Worm (Caenorhabditis elegans) whole organism, L2 larva: Measurements from ENCODE around the gene catp-6.
A peak's percentile ranks its signal among the peaks of the same experiment; 100 is the strongest.
"Not testable (repeated sequence)": the region's sequence is repeated elsewhere in the genome, so short reads cannot be mapped to it uniquely, and the experiment has no call there.

Source experiments
- C34F6.9 ChIP-seq: fragments of 150-350 bp; optimal IDR thresholded peaks from 2 replicates; lab custom pipeline; 2014; ENCODE audit warnings: missing biosample characterization, missing genetic modification characterization
- F13H6.1 ChIP-seq: sonication (generic microtip); optimal IDR thresholded peaks from 2 replicates; lab custom pipeline; 2016; ENCODE audit warnings: missing genetic modification characterization, missing compliant biosample characterization
- R02D3.7 ChIP-seq: fragments of 150-350 bp; optimal IDR thresholded peaks from 2 replicates; lab custom pipeline; 2014; ENCODE audit warnings: missing biosample characterization, missing genetic modification characterization
- Y55F3AM.14 ChIP-seq: fragments of 200-800 bp; sonication (Bioruptor generic); optimal IDR thresholded peaks from 2 replicates; lab custom pipeline; 2018; ENCODE audit warnings: mild to moderate bottlenecking, missing genetic modification characterization, missing compliant biosample characterization
- alr-1 ChIP-seq: fragments of 150-350 bp; optimal IDR thresholded peaks from 2 replicates; lab custom pipeline; 2014; ENCODE audit warnings: missing biosample characterization, missing genetic modification characterization
- aly-2 ChIP-seq: fragments of 150-350 bp; optimal IDR thresholded peaks from 2 replicates; lab custom pipeline; 2014; ENCODE audit warnings: missing biosample characterization, missing genetic modification characterization
- ama-1 ChIP-seq: fragments of 150-350 bp; optimal IDR thresholded peaks from 2 replicates; lab custom pipeline; 2018; ENCODE audit warnings: inconsistent platforms
- ceh-16 ChIP-seq: fragments of 150-350 bp; optimal IDR thresholded peaks from 2 replicates; lab custom pipeline; 2014; ENCODE audit warnings: missing biosample characterization, missing genetic modification characterization
- crh-2 ChIP-seq: sonication (generic microtip); optimal IDR thresholded peaks from 2 replicates; lab custom pipeline; 2017; ENCODE audit warnings: missing biosample characterization, missing genetic modification characterization
- dmd-4 ChIP-seq: sonication (generic microtip); optimal IDR thresholded peaks from 2 replicates; lab custom pipeline; 2017; ENCODE audit warnings: missing biosample characterization, missing genetic modification characterization
- egl-27 ChIP-seq: sonication (generic microtip); optimal IDR thresholded peaks from 3 replicates; lab custom pipeline; 2017; ENCODE audit warnings: missing biosample characterization, missing genetic modification reagents, missing genetic modification characterization
- elt-1 ChIP-seq: fragments of 150-350 bp; optimal IDR thresholded peaks from 2 replicates; lab custom pipeline; 2014; ENCODE audit warnings: missing biosample characterization, missing genetic modification characterization
- elt-3 ChIP-seq: sonication (generic microtip); optimal IDR thresholded peaks from 2 replicates; lab custom pipeline; 2017; ENCODE audit warnings: missing biosample characterization, missing genetic modification characterization
- fos-1 ChIP-seq: fragments of 150-350 bp; optimal IDR thresholded peaks from 2 replicates; lab custom pipeline; 2014; ENCODE audit warnings: missing biosample characterization, missing genetic modification characterization
- gmeb-1 ChIP-seq: fragments of 150-350 bp; optimal IDR thresholded peaks from 2 replicates; lab custom pipeline; 2014; ENCODE audit warnings: missing biosample characterization, missing genetic modification characterization
- lin-13 ChIP-seq: fragments of 150-350 bp; optimal IDR thresholded peaks from 2 replicates; lab custom pipeline; 2014; ENCODE audit warnings: missing biosample characterization, missing genetic modification reagents, missing genetic modification characterization
- lin-39 ChIP-seq: fragments of 150-350 bp; optimal IDR thresholded peaks from 2 replicates; lab custom pipeline; 2014; ENCODE audit warnings: missing biosample characterization, missing genetic modification reagents, missing genetic modification characterization
- mab-5 ChIP-seq: fragments of 150-350 bp; optimal IDR thresholded peaks from 2 replicates; lab custom pipeline; 2014; ENCODE audit warnings: missing biosample characterization, missing genetic modification characterization
- nhr-11 ChIP-seq: fragments of 150-350 bp; optimal IDR thresholded peaks from 2 replicates; lab custom pipeline; 2014; ENCODE audit warnings: missing biosample characterization, missing genetic modification characterization
- nhr-12 ChIP-seq: fragments of 150-350 bp; optimal IDR thresholded peaks from 2 replicates; lab custom pipeline; 2014; ENCODE audit warnings: missing biosample characterization, missing genetic modification characterization
- nhr-129 ChIP-seq: fragments of 150-350 bp; optimal IDR thresholded peaks from 2 replicates; lab custom pipeline; 2014; ENCODE audit warnings: missing biosample characterization, missing genetic modification characterization
- nhr-21 ChIP-seq: fragments of 150-350 bp; optimal IDR thresholded peaks from 2 replicates; lab custom pipeline; 2014; ENCODE audit warnings: missing biosample characterization, missing genetic modification characterization
- nhr-23 ChIP-seq: fragments of 150-350 bp; optimal IDR thresholded peaks from 2 replicates; lab custom pipeline; 2014; ENCODE audit warnings: missing biosample characterization, missing genetic modification reagents, missing genetic modification characterization
- nhr-25 ChIP-seq: fragments of 150-350 bp; sonication (generic microtip); optimal IDR thresholded peaks from 3 replicates; lab custom pipeline; 2014; ENCODE audit warnings: missing biosample characterization, missing genetic modification characterization
- nhr-6 ChIP-seq: fragments of 150-350 bp; optimal IDR thresholded peaks from 2 replicates; lab custom pipeline; 2014; ENCODE audit warnings: missing biosample characterization, missing genetic modification characterization
- nhr-77 ChIP-seq: fragments of 150-350 bp; optimal IDR thresholded peaks from 2 replicates; lab custom pipeline; 2014; ENCODE audit warnings: missing biosample characterization, missing genetic modification characterization
- peb-1 ChIP-seq: fragments of 150-350 bp; optimal IDR thresholded peaks from 2 replicates; lab custom pipeline; 2014; ENCODE audit warnings: missing biosample characterization, missing genetic modification characterization
- sem-4 ChIP-seq: fragments of 150-350 bp; optimal IDR thresholded peaks from 2 replicates; lab custom pipeline; 2014; ENCODE audit warnings: missing biosample characterization, missing genetic modification reagents, missing genetic modification characterization
- skn-1 ChIP-seq: sonication (generic microtip); optimal IDR thresholded peaks from 2 replicates; lab custom pipeline; 2017; ENCODE audit warnings: missing biosample characterization, missing genetic modification characterization
- sma-3 ChIP-seq: sonication (generic microtip); optimal IDR thresholded peaks from 2 replicates; lab custom pipeline; 2016; ENCODE audit warnings: missing genetic modification reagents, missing genetic modification characterization, missing compliant biosample characterization
- sma-9 ChIP-seq, 2 experiments: fragments of 150-350 bp in 1 of 2; sonication (generic microtip) in 1 of 2; optimal IDR thresholded peaks; 2 replicates each; lab custom pipeline; 2014 to 2016; ENCODE audit warnings: missing genetic modification characterization in 2 of 2, mild to moderate bottlenecking in 1 of 2, missing biosample characterization in 1 of 2, missing compliant biosample characterization in 1 of 2, missing genetic modification reagents in 1 of 2, moderate library complexity in 1 of 2
- snpc-4 ChIP-seq: fragments of 150-350 bp; optimal IDR thresholded peaks from 2 replicates; lab custom pipeline; 2014; ENCODE audit warnings: missing biosample characterization, missing genetic modification characterization
- unc-39 ChIP-seq: fragments of 150-350 bp; optimal IDR thresholded peaks from 2 replicates; lab custom pipeline; 2014; ENCODE audit warnings: missing biosample characterization, missing genetic modification characterization
- unc-62 ChIP-seq: fragments of 150-350 bp; optimal IDR thresholded peaks from 2 replicates; lab custom pipeline; 2014; ENCODE audit warnings: missing biosample characterization, missing genetic modification reagents, missing genetic modification characterization
- ztf-1 ChIP-seq: fragments of 200-800 bp; sonication (Bioruptor generic); conservative IDR thresholded peaks from 2 replicates; pipeline ENCODE4 v1.3.6; 2022; ENCODE audit warnings: missing genetic modification characterization, missing compliant biosample characterization
- ztf-11 ChIP-seq: sonication (generic microtip); optimal IDR thresholded peaks from 2 replicates; lab custom pipeline; 2017; ENCODE audit warnings: missing biosample characterization, missing genetic modification characterization
- ztf-4 ChIP-seq: fragments of 150-350 bp; optimal IDR thresholded peaks from 2 replicates; lab custom pipeline; 2014; ENCODE audit warnings: missing biosample characterization, missing genetic modification characterization

Gene catp-6

ce11 chrIV:9837349-9837748 lies 13.0 kb upstream of the catp-6 start, which contains the start of gene msp-10:
Gene msp-10, plus strand, starts transcription at chrIV:9837649.
- TF ChIP-seq aly-2; skn-1 (tag; lab: Kevin White, UChicago); C34F6.9 (tag; lab: Kevin White, UChicago): not testable (repeated sequence)

- no peak for TF ChIP-seq dmd-4 (tag; lab: Kevin White, UChicago)
- no peak for TF ChIP-seq ztf-11
- TF ChIP-seq skn-1 (tag; lab: Kevin White, UChicago): no peak
- no peak for TF ChIP-seq egl-27
- TF ChIP-seq lin-39 (tag; lab: Kevin White, UChicago): no peak
- TF ChIP-seq snpc-4 (tag; lab: Kevin White, UChicago): no peak
- TF ChIP-seq elt-3 (tag; lab: Kevin White, UChicago): no peak
- TF ChIP-seq unc-39 (tag; lab: Kevin White, UChicago): no peak
- TF ChIP-seq sma-3: no peak
- no peak for TF ChIP-seq alr-1 (tag; lab: Kevin White, UChicago)
- TF ChIP-seq nhr-25 (tag; lab: Kevin White, UChicago): no peak
- no peak for TF ChIP-seq nhr-11 (tag; lab: Kevin White, UChicago)
- no peak for TF ChIP-seq Y55F3AM.14
- TF ChIP-seq gmeb-1 (tag; lab: Kevin White, UChicago): no peak
- no peak for TF ChIP-seq nhr-77 (tag; lab: Kevin White, UChicago)
Measured at ce11 chrIV:9836317-9836716, 11.9 kb upstream of the catp-6 start, which contains the start of gene msp-81. Gene msp-81, minus strand, starts transcription at chrIV:9836417.

- TF ChIP-seq skn-1 (tag; lab: Kevin White, UChicago): no peak
Measured at ce11 chrIV:9833337-9833736, 9.0 kb upstream of the catp-6 start.

- TF ChIP-seq peb-1 (tag; lab: Kevin White, UChicago) (no peak), elt-1 (tag; lab: Kevin White, UChicago) (no peak), alr-1 (tag; lab: Kevin White, UChicago) (no peak), ama-1 (lab: Kevin White, UChicago) (no peak), dmd-4 (tag; lab: Kevin White, UChicago) (no peak), snpc-4 (tag; lab: Kevin White, UChicago) (no peak), ceh-16 (tag; lab: Kevin White, UChicago) (no peak), R02D3.7 (tag; lab: Kevin White, UChicago) (no peak)
Measured at ce11 chrIV:9832586-9832985, 8.2 kb upstream of the catp-6 start, which contains the start of gene kin-21. Gene kin-21, plus strand, starts transcription at chrIV:9832886.

- no peak for TF ChIP-seq nhr-77 (tag; lab: Kevin White, UChicago)
- TF ChIP-seq C34F6.9 (tag; lab: Kevin White, UChicago): peak; percentile 50
- TF ChIP-seq mab-5 (tag; lab: Kevin White, UChicago): no peak
- TF ChIP-seq snpc-4 (tag; lab: Kevin White, UChicago): no peak
- TF ChIP-seq nhr-25 (tag; lab: Kevin White, UChicago): no peak
- no peak for TF ChIP-seq unc-62
- no peak for TF ChIP-seq skn-1 (tag; lab: Kevin White, UChicago)
- no peak for TF ChIP-seq gmeb-1 (tag; lab: Kevin White, UChicago)
- TF ChIP-seq crh-2 (tag; lab: Kevin White, UChicago): no peak
- TF ChIP-seq nhr-129 (tag; lab: Kevin White, UChicago): peak; percentile 30
- TF ChIP-seq fos-1 (tag; lab: Kevin White, UChicago): peak; percentile 44
- no peak for TF ChIP-seq egl-27
- TF ChIP-seq ztf-1: no peak
- no peak for TF ChIP-seq aly-2
- TF ChIP-seq elt-3 (tag; lab: Kevin White, UChicago): no peak
- TF ChIP-seq ztf-4: no peak
- TF ChIP-seq alr-1 (tag; lab: Kevin White, UChicago): no peak
- TF ChIP-seq nhr-6 (tag; lab: Kevin White, UChicago): no peak
- no peak for TF ChIP-seq elt-1 (tag; lab: Kevin White, UChicago)
Measured at ce11 chrIV:9825196-9825744, 890 bp upstream of the catp-6 start, which contains the start of gene mtr-4. Gene mtr-4, plus strand, starts transcription at chrIV:9825694.

ce11 chrIV:9822585-9822984 lies 1.8 kb downstream of the catp-6 start:
- TF ChIP-seq nhr-23 (tag; lab: Kevin White, UChicago): no peak
- TF ChIP-seq sem-4 (tag; lab: Kevin White, UChicago): no peak
- no peak for TF ChIP-seq nhr-21 (tag; lab: Kevin White, UChicago)
- no peak for TF ChIP-seq F13H6.1 (tag; lab: Kevin White, UChicago)
- no peak for TF ChIP-seq gmeb-1 (tag; lab: Kevin White, UChicago)
- TF ChIP-seq nhr-12: no peak
- TF ChIP-seq R02D3.7 (tag; lab: Kevin White, UChicago): no peak
- TF ChIP-seq fos-1 (tag; lab: Kevin White, UChicago): no peak
- no peak for TF ChIP-seq dmd-4 (tag; lab: Kevin White, UChicago)
- no peak for TF ChIP-seq nhr-6 (tag; lab: Kevin White, UChicago)
- no peak for TF ChIP-seq ztf-4
- no peak for TF ChIP-seq elt-3 (tag; lab: Kevin White, UChicago)
- no peak for TF ChIP-seq peb-1 (tag; lab: Kevin White, UChicago)
- no peak for TF ChIP-seq sma-9 (GFP tag; optimal IDR thresholded peaks at IDR 0.05; lab: Kevin White, UChicago)
- no peak for TF ChIP-seq sma-9 (tag; optimal IDR thresholded peaks at IDR 0.05; lab: Kevin White, UChicago)
- TF ChIP-seq crh-2 (tag; lab: Kevin White, UChicago): no peak
- no peak for TF ChIP-seq lin-39 (tag; lab: Kevin White, UChicago)
- no peak for TF ChIP-seq sma-3
- no peak for TF ChIP-seq mab-5 (tag; lab: Kevin White, UChicago)
- no peak for TF ChIP-seq nhr-25 (tag; lab: Kevin White, UChicago)
- no peak for TF ChIP-seq lin-13
